Worm (Caenorhabditis elegans) whole organism, L2 larva: ENCODE data around the gene cal-1.

Experiments used
- ztf-1 ChIP-seq: fragments of 200-800 bp; sonication (Bioruptor generic); conservative IDR thresholded peaks from 2 replicates; pipeline ENCODE4 v1.3.6; 2022; ENCODE audit warnings: missing genetic modification characterization, missing compliant biosample characterization
- ztf-11 ChIP-seq: sonication (generic microtip); optimal IDR thresholded peaks from 2 replicates; lab custom pipeline; 2017; ENCODE audit warnings: missing biosample characterization, missing genetic modification characterization

DNA sequence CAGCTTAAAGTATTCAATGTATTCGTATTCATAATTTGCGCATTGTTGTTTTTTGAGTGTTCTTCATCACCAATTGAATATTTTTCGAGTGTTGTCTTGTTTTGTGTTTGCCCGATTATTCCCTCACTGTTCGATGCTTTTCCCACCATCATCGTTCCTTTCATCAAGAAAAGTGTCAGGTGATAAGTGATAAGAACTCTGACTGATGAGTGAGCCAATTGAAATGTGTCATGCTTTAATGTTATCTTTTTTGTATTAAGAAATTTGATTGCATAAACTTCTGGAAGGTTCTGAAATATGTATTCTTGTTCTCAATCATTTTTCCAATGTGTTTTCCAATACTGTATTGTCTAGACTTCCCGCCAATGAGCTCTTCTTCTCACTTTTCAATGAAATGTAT, 41.7 kb downstream of the cal-1 start:
- no peak for TF ChIP-seq ztf-1 (GFP tag; lab: Robert Waterston, UW)
- no peak for TF ChIP-seq ztf-11 (tag; lab: Kevin White, UChicago)
